Fruit fly (Drosophila melanogaster) whole organism, embryonic: ENCODE data around the gene AGO2.

Experiments
- Aef1 ChIP-seq: fragments of 200-800 bp; sonication (Bioruptor generic); IDR thresholded peaks from 3 replicates; pipeline ENCODE4 v1.3.6; 2022; ENCODE audit warnings: missing biosample characterization, missing genetic modification characterization
- Asciz ChIP-seq: fragments of 200-800 bp; sonication (Bioruptor generic); optimal IDR thresholded peaks from 2 replicates; lab custom pipeline; 2017; ENCODE audit warnings: missing biosample characterization, mild to moderate bottlenecking, missing genetic modification characterization, missing genetic modification reagents
- B-H2 ChIP-seq: fragments of 200-800 bp; sonication (Bioruptor generic); optimal IDR thresholded peaks from 2 replicates; lab custom pipeline; 2018; ENCODE audit warnings: missing biosample characterization, mild to moderate bottlenecking, missing genetic modification characterization
- Bdp1 ChIP-seq: fragments of 200-800 bp; sonication (Bioruptor generic); optimal IDR thresholded peaks from 3 replicates; lab custom pipeline; 2016; ENCODE audit warnings: missing biosample characterization, missing genetic modification characterization
- CG11695 ChIP-seq: fragments of 200-800 bp; sonication (Bioruptor generic); IDR thresholded peaks from 3 replicates; pipeline ENCODE4 v1.3.6; 2022; ENCODE audit warnings: missing biosample characterization, missing genetic modification characterization
- CG12219 ChIP-seq: fragments of 200-800 bp; sonication (Bioruptor generic); optimal IDR thresholded peaks from 3 replicates; lab custom pipeline; 2018; ENCODE audit warnings: missing biosample characterization, mild to moderate bottlenecking, missing genetic modification characterization
- CG1233 ChIP-seq: fragments of 200-800 bp; sonication (Bioruptor generic); optimal IDR thresholded peaks from 4 replicates; lab custom pipeline; 2018; ENCODE audit warnings: missing biosample characterization, mild to moderate bottlenecking, missing genetic modification characterization
- CG13775 ChIP-seq: fragments of 200-800 bp; sonication (Bioruptor generic); optimal IDR thresholded peaks from 3 replicates; lab custom pipeline; 2017; ENCODE audit warnings: missing biosample characterization, mild to moderate bottlenecking, missing genetic modification characterization
- CG1603 ChIP-seq: fragments of 200-800 bp; sonication (Bioruptor generic); optimal IDR thresholded peaks from 2 replicates; lab custom pipeline; 2019; ENCODE audit warnings: missing biosample characterization, mild to moderate bottlenecking, missing genetic modification characterization, moderate library complexity
- CG17385 ChIP-seq: fragments of 200-800 bp; sonication (Bioruptor generic); optimal IDR thresholded peaks from 3 replicates; lab custom pipeline; 2018; ENCODE audit warnings: missing biosample characterization, mild to moderate bottlenecking, missing genetic modification characterization
- CG2678 ChIP-seq: fragments of 200-800 bp; sonication (Bioruptor generic); optimal IDR thresholded peaks from 3 replicates; lab custom pipeline; 2019; ENCODE audit warnings: missing biosample characterization, mild to moderate bottlenecking, missing genetic modification characterization, moderate library complexity
- CG3065 ChIP-seq: fragments of 200-800 bp; sonication (Bioruptor generic); optimal IDR thresholded peaks from 2 replicates; lab custom pipeline; 2016; ENCODE audit warnings: missing biosample characterization, missing genetic modification characterization
- CG31441 ChIP-seq: fragments of 200-800 bp; sonication (Bioruptor generic); IDR thresholded peaks from 2 replicates; pipeline ENCODE4 v1.3.6; 2022; ENCODE audit warnings: missing biosample characterization, missing genetic modification characterization
- CG32532 ChIP-seq: fragments of 200-800 bp; sonication (Bioruptor generic); IDR thresholded peaks from 2 replicates; pipeline ENCODE4 v1.3.6; 2022; ENCODE audit warnings: missing biosample characterization, missing genetic modification characterization
- CG7556 ChIP-seq: fragments of 200-800 bp; sonication (Bioruptor generic); optimal IDR thresholded peaks from 2 replicates; lab custom pipeline; 2017; ENCODE audit warnings: missing biosample characterization, mild to moderate bottlenecking, missing genetic modification characterization
- CG7839 ChIP-seq: fragments of 200-800 bp; sonication (Bioruptor generic); optimal IDR thresholded peaks from 3 replicates; lab custom pipeline; 2018; ENCODE audit warnings: missing biosample characterization, mild to moderate bottlenecking, missing genetic modification characterization, moderate library complexity
- CG7987 ChIP-seq: fragments of 200-800 bp; sonication (Bioruptor generic); optimal IDR thresholded peaks from 2 replicates; lab custom pipeline; 2018; ENCODE audit warnings: missing biosample characterization, mild to moderate bottlenecking, missing genetic modification characterization, moderate library complexity
- CG9609 ChIP-seq: fragments of 200-800 bp; sonication (Bioruptor generic); optimal IDR thresholded peaks from 3 replicates; lab custom pipeline; 2016; ENCODE audit warnings: missing biosample characterization, missing genetic modification characterization
- CG9817 ChIP-seq: fragments of 200-800 bp; sonication (Bioruptor generic); optimal IDR thresholded peaks from 2 replicates; lab custom pipeline; 2018; ENCODE audit warnings: missing biosample characterization, mild to moderate bottlenecking, missing genetic modification characterization, moderate library complexity
- Dek ChIP-seq: fragments of 200-800 bp; sonication (Bioruptor generic); optimal IDR thresholded peaks from 3 replicates; lab custom pipeline; 2019; ENCODE audit warnings: missing biosample characterization, mild to moderate bottlenecking, missing genetic modification characterization, moderate library complexity
- Dip3 ChIP-seq: fragments of 200-800 bp; sonication (Bioruptor generic); optimal IDR thresholded peaks from 3 replicates; lab custom pipeline; 2016; ENCODE audit warnings: missing biosample characterization, missing genetic modification characterization
- Dp ChIP-seq: fragments of 200-800 bp; sonication (Bioruptor generic); optimal IDR thresholded peaks from 2 replicates; lab custom pipeline; 2018; ENCODE audit warnings: missing biosample characterization, mild to moderate bottlenecking, missing genetic modification characterization, moderate library complexity
- Ets97D ChIP-seq: fragments of 200-800 bp; sonication (Bioruptor generic); optimal IDR thresholded peaks from 3 replicates; lab custom pipeline; 2016; ENCODE audit warnings: missing biosample characterization, missing genetic modification characterization
- Fer1 ChIP-seq: fragments of 200-800 bp; sonication (Bioruptor generic); optimal IDR thresholded peaks from 2 replicates; lab custom pipeline; 2017; ENCODE audit warnings: missing biosample characterization, mild to moderate bottlenecking, missing genetic modification characterization
- HHEX ChIP-seq: fragments of 200-800 bp; sonication (Bioruptor generic); optimal IDR thresholded peaks from 3 replicates; lab custom pipeline; 2017; ENCODE audit warnings: missing biosample characterization, mild to moderate bottlenecking, missing genetic modification characterization, missing genetic modification reagents
- HmgD ChIP-seq: fragments of 200-800 bp; sonication (Bioruptor generic); optimal IDR thresholded peaks from 3 replicates; lab custom pipeline; 2016; ENCODE audit warnings: missing biosample characterization, missing genetic modification characterization
- Hmr ChIP-seq: fragments of 200-800 bp; sonication (Bioruptor generic); optimal IDR thresholded peaks from 3 replicates; lab custom pipeline; 2017; ENCODE audit warnings: mild to moderate bottlenecking, missing biosample characterization, missing genetic modification reagents, missing genetic modification characterization
- Hr3 ChIP-seq: fragments of 200-800 bp; sonication (Bioruptor generic); optimal IDR thresholded peaks from 3 replicates; lab custom pipeline; 2016; ENCODE audit warnings: missing biosample characterization, missing genetic modification characterization
- Mad ChIP-seq: fragments of 200-800 bp; sonication (Bioruptor generic); optimal IDR thresholded peaks from 2 replicates; lab custom pipeline; 2016; ENCODE audit warnings: missing biosample characterization, missing genetic modification characterization
- Myb ChIP-seq: fragments of 200-800 bp; sonication (Bioruptor generic); optimal IDR thresholded peaks from 2 replicates; lab custom pipeline; 2016; ENCODE audit warnings: missing biosample characterization, missing genetic modification characterization
- PHDP ChIP-seq: fragments of 200-800 bp; sonication (Bioruptor generic); optimal IDR thresholded peaks from 3 replicates; lab custom pipeline; 2018; ENCODE audit warnings: missing biosample characterization, mild to moderate bottlenecking, missing genetic modification characterization, moderate library complexity
- Sry-β ChIP-seq: fragments of 200-800 bp; sonication (Bioruptor generic); optimal IDR thresholded peaks from 2 replicates; lab custom pipeline; 2018; ENCODE audit warnings: missing biosample characterization, mild to moderate bottlenecking, missing genetic modification characterization, moderate library complexity
- Stat92E ChIP-seq, 3 experiments: fragments of >200 bp in 2 of 3; fragments of 200-800 bp in 1 of 3; sonication (Bioruptor generic) in 1 of 3; optimal IDR thresholded peaks; 2 replicates each; lab custom pipeline; 2017 to 2019; ENCODE audit warnings: missing biosample characterization in 3 of 3, missing genetic modification characterization in 3 of 3, mild to moderate bottlenecking in 1 of 3, moderate library complexity in 1 of 3
- bab2 ChIP-seq: fragments of 200-800 bp; sonication (Bioruptor generic); optimal IDR thresholded peaks from 2 replicates; lab custom pipeline; 2016; ENCODE audit warnings: missing biosample characterization, missing genetic modification characterization
- btn ChIP-seq: fragments of 200-800 bp; sonication (Bioruptor generic); optimal IDR thresholded peaks from 2 replicates; lab custom pipeline; 2016; ENCODE audit warnings: missing biosample characterization, missing genetic modification characterization
- crol ChIP-seq: fragments of 200-800 bp; sonication (Bioruptor generic); IDR thresholded peaks from 2 replicates; pipeline ENCODE4 v1.3.6; 2022; ENCODE audit warnings: missing biosample characterization, missing genetic modification characterization
- dmrt99B ChIP-seq: fragments of 200-800 bp; sonication (Bioruptor generic); optimal IDR thresholded peaks from 2 replicates; lab custom pipeline; 2018; ENCODE audit warnings: missing biosample characterization, mild to moderate bottlenecking, missing genetic modification characterization, moderate library complexity
- grn ChIP-seq: fragments of 200-800 bp; sonication (Bioruptor generic); optimal IDR thresholded peaks from 3 replicates; lab custom pipeline; 2017; ENCODE audit warnings: missing biosample characterization, missing genetic modification characterization
- ken ChIP-seq: fragments of 200-800 bp; sonication (Bioruptor generic); IDR thresholded peaks from 3 replicates; pipeline ENCODE4 v1.3.6; 2022; ENCODE audit warnings: missing biosample characterization, missing genetic modification characterization
- maf-S ChIP-seq: fragments of 200-800 bp; sonication (Bioruptor generic); optimal IDR thresholded peaks from 2 replicates; lab custom pipeline; 2016; ENCODE audit warnings: missing biosample characterization, missing genetic modification characterization
- onecut ChIP-seq: fragments of 200-800 bp; sonication (Bioruptor generic); IDR thresholded peaks from 2 replicates; pipeline ENCODE4 v1.3.6; 2022; ENCODE audit warnings: missing biosample characterization, missing genetic modification characterization
- p53 ChIP-seq: fragments of 200-800 bp; sonication (Bioruptor generic); optimal IDR thresholded peaks from 2 replicates; lab custom pipeline; 2016; ENCODE audit warnings: missing biosample characterization, missing genetic modification characterization
- pb ChIP-seq: fragments of 200-800 bp; sonication (Bioruptor generic); optimal IDR thresholded peaks from 3 replicates; lab custom pipeline; 2016; ENCODE audit warnings: missing biosample characterization, missing genetic modification characterization
- peb ChIP-seq: fragments of 200-800 bp; sonication (Bioruptor generic); IDR thresholded peaks from 2 replicates; pipeline ENCODE4 v1.3.6; 2022; ENCODE audit warnings: missing biosample characterization, missing genetic modification characterization
- pita ChIP-seq: fragments of 200-800 bp; sonication (Bioruptor generic); optimal IDR thresholded peaks from 2 replicates; lab custom pipeline; 2017; ENCODE audit warnings: missing biosample characterization, mild to moderate bottlenecking, missing genetic modification characterization
- pnt ChIP-seq: fragments of 200-800 bp; sonication (Bioruptor generic); optimal IDR thresholded peaks from 3 replicates; lab custom pipeline; 2016; ENCODE audit warnings: missing biosample characterization, missing genetic modification characterization
- rib ChIP-seq: fragments of 200-800 bp; sonication (Bioruptor generic); IDR thresholded peaks from 2 replicates; pipeline ENCODE4 v1.3.6; 2022; ENCODE audit warnings: missing biosample characterization, missing genetic modification characterization
- sens-2 ChIP-seq: fragments of 200-800 bp; sonication (Bioruptor generic); IDR thresholded peaks from 2 replicates; pipeline ENCODE4 v1.3.6; 2022; ENCODE audit warnings: missing biosample characterization, missing genetic modification characterization
- slbo ChIP-seq: fragments of 200-800 bp; sonication (Bioruptor generic); IDR thresholded peaks from 2 replicates; pipeline ENCODE4 v1.3.6; 2022; ENCODE audit warnings: missing biosample characterization, missing genetic modification characterization
- slp2 ChIP-seq: fragments of 200-800 bp; sonication (Bioruptor generic); optimal IDR thresholded peaks from 2 replicates; lab custom pipeline; 2016; ENCODE audit warnings: missing biosample characterization, missing genetic modification characterization

AGO2 gene

DNA sequence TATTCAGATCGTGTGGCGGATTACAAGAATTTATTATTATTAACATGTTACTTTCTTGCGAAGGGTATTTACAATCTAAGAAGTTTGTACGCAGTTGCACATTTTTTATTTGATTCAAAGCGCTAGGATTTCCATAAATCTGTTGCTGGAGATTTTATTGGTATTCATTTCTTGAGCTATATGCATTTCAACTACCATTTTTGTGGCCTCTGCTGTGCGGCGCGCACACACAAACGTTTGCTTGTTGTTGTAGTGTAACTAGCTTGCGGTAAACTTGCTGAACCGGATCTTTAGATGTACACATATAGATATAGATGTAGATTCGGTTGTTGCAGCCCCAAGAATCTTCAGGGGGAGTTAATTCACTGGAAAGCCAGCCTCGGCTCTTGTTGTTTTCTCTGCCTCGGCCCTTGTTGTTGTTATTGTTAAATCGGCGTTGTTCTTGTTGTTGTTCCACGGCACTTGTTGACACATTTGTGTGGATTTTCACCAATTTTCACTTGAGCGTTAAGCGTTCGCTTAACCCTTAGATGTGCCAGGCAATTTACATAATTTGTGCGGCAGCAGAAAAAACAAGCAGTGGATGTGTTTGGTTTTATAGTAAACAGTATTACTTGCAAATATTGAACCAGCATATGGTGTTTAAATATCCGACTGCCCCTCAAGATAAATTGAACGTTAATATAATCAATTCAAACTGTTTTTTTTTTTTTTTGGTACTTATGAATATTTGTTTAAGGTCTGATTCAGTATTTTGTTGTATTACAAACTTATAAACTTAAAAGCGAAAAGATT lies 37.1 kb downstream of the AGO2 start (continued):
- TF ChIP-seq Fer1 (GFP tag; lab: Kevin White, UChicago) (peak; percentile 28), Stat92E (GFP tag; optimal IDR thresholded peaks at IDR 0.05; lab: Kevin White, UChicago) (peak in 1 of 3 experiments; percentile 28), HmgD (no peak), CG7556 (GFP tag; lab: Kevin White, UChicago) (peak; percentile 19), maf-S (GFP tag; lab: Kevin White, UChicago) (no peak), pita (GFP tag; lab: Kevin White, UChicago) (no peak), peb (GFP tag; lab: Robert Waterston, UW) (no peak), ken (GFP tag; lab: Robert Waterston, UW) (no peak), HHEX (GFP tag; lab: Kevin White, UChicago) (peak; percentile 51), Ets97D (no peak), CG12219 (GFP tag; lab: Kevin White, UChicago) (peak; percentile 4), CG17385 (GFP tag; lab: Kevin White, UChicago) (no peak), CG7987 (GFP tag; lab: Kevin White, UChicago) (peak; percentile 32), grn (peak; percentile 24), CG32532 (GFP tag; lab: Robert Waterston, UW) (0 out of 2 replicates have a peak, but pooled peaks have one; percentile 11), CG9609 (GFP tag; lab: Kevin White, UChicago) (no peak), Dp (GFP tag; lab: Kevin White, UChicago) (no peak), CG2678 (tag; lab: Kevin White, UChicago) (peak; percentile 57), CG3065 (GFP tag; lab: Kevin White, UChicago) (no peak), Myb (GFP tag; lab: Kevin White, UChicago) (no peak), rib (GFP tag; lab: Robert Waterston, UW) (no peak), sens-2 (GFP tag; lab: Robert Waterston, UW) (0 out of 2 replicates have a peak, but pooled peaks have one; percentile 15), CG1603 (tag; lab: Kevin White, UChicago) (peak; percentile 26), Bdp1 (GFP tag; lab: Kevin White, UChicago) (no peak), slp2 (GFP tag; lab: Kevin White, UChicago) (no peak), CG31441 (GFP tag; lab: Robert Waterston, UW) (0 out of 2 replicates have a peak, but pooled peaks have one; percentile 8), pb (GFP tag; lab: Kevin White, UChicago) (no peak), bab2 (peak; percentile 25), crol (GFP tag; lab: Robert Waterston, UW) (no peak), Hmr (GFP tag; lab: Kevin White, UChicago) (peak; percentile 49), p53 (GFP tag; lab: Kevin White, UChicago) (no peak), Dip3 (no peak), B-H2 (no peak), onecut (GFP tag; lab: Robert Waterston, UW) (no peak), Dek (tag; lab: Kevin White, UChicago) (peak; percentile 40), dmrt99B (peak; percentile 38), Asciz (peak; percentile 59), CG7839 (tag; lab: Kevin White, UChicago) (peak; percentile 33), CG11695 (GFP tag; lab: Robert Waterston, UW) (no peak), btn (GFP tag; lab: Kevin White, UChicago) (no peak), CG1233 (GFP tag; lab: Kevin White, UChicago) (peak; percentile 8), CG9817 (tag; lab: Kevin White, UChicago) (peak; percentile 13), Hr3 (GFP tag; lab: Kevin White, UChicago) (no peak), pnt (GFP tag; lab: Kevin White, UChicago) (no peak), PHDP (tag; lab: Kevin White, UChicago) (peak; percentile 38), slbo (GFP tag; lab: Robert Waterston, UW) (peak; percentile 32), CG13775 (GFP tag; lab: Kevin White, UChicago) (no peak), Aef1 (no peak), Sry-β (GFP tag; lab: Kevin White, UChicago) (no peak), Mad (GFP tag; lab: Kevin White, UChicago) (no peak)
